Worm (Caenorhabditis elegans) whole organism, early embryonic: ENCODE data around the gene C27B7.2.

ENCODE experiments used
- B0310.2 ChIP-seq: sonication (generic microtip); optimal IDR thresholded peaks from 2 replicates; lab custom pipeline; 2016; ENCODE audit warnings: mild to moderate bottlenecking, missing genetic modification characterization, missing compliant biosample characterization
- F13C5.2 ChIP-seq: sonication (generic microtip); optimal IDR thresholded peaks from 2 replicates; lab custom pipeline; 2017; ENCODE audit warnings: mild to moderate bottlenecking, missing genetic modification characterization, inconsistent platforms, missing compliant biosample characterization
- aly-1 ChIP-seq: sonication (generic microtip); optimal IDR thresholded peaks from 2 replicates; lab custom pipeline; 2016; ENCODE audit warnings: missing genetic modification characterization, missing compliant biosample characterization
- ama-1 ChIP-seq: fragments of 150-350 bp; optimal IDR thresholded peaks from 2 replicates; lab custom pipeline; 2014
- ceh-13 ChIP-seq: fragments of 200-800 bp; sonication (Bioruptor generic); optimal IDR thresholded peaks from 2 replicates; lab custom pipeline; 2018; ENCODE audit warnings: mild to moderate bottlenecking, missing genetic modification characterization, missing compliant biosample characterization
- ceh-36 ChIP-seq: sonication (generic microtip); optimal IDR thresholded peaks from 2 replicates; lab custom pipeline; 2016; ENCODE audit warnings: missing genetic modification characterization, inconsistent platforms, missing compliant biosample characterization
- ets-7 ChIP-seq: sonication (generic microtip); optimal IDR thresholded peaks from 2 replicates; lab custom pipeline; 2016; ENCODE audit warnings: missing genotype, missing genetic modification characterization, missing compliant biosample characterization
- flt-1 ChIP-seq: fragments of 200-800 bp; sonication (Bioruptor generic); IDR thresholded peaks from 2 replicates; pipeline ENCODE4 v1.3.6; 2022; ENCODE audit warnings: missing genetic modification characterization, missing compliant biosample characterization
- hmbx-1 ChIP-seq: sonication (generic microtip); optimal IDR thresholded peaks from 2 replicates; lab custom pipeline; 2016; ENCODE audit warnings: mild to moderate bottlenecking, missing genetic modification characterization, missing compliant biosample characterization
- hmg-4 ChIP-seq: fragments of 200-800 bp; sonication (Bioruptor generic); optimal IDR thresholded peaks from 2 replicates; lab custom pipeline; 2018; ENCODE audit warnings: mild to moderate bottlenecking, missing genetic modification characterization, missing compliant biosample characterization
- hnd-1 ChIP-seq: sonication (generic microtip); optimal IDR thresholded peaks from 2 replicates; lab custom pipeline; 2016; ENCODE audit warnings: missing genetic modification characterization, missing compliant biosample characterization
- pes-1 ChIP-seq: fragments of 200-800 bp; sonication (Bioruptor generic); IDR thresholded peaks from 2 replicates; pipeline ENCODE4 v1.3.6; 2022; ENCODE audit warnings: missing genetic modification reagents, missing genetic modification characterization, missing compliant biosample characterization
- scrt-1 ChIP-seq: fragments of 200-800 bp; sonication (Bioruptor generic); IDR thresholded peaks from 2 replicates; pipeline ENCODE4 v1.3.6; 2022; ENCODE audit warnings: missing genetic modification characterization, missing compliant biosample characterization
- sea-1 ChIP-seq: fragments of 200-800 bp; sonication (Bioruptor generic); conservative IDR thresholded peaks from 2 replicates; pipeline ENCODE4 v1.3.6; 2022; ENCODE audit warnings: missing genetic modification characterization, missing compliant biosample characterization
- tbx-11 ChIP-seq: fragments of 200-800 bp; sonication (Bioruptor generic); IDR thresholded peaks from 2 replicates; pipeline ENCODE4 v1.3.6; 2022; ENCODE audit warnings: missing genetic modification characterization, missing compliant biosample characterization
- tbx-37 ChIP-seq: fragments of 200-800 bp; sonication (Bioruptor generic); conservative IDR thresholded peaks from 2 replicates; pipeline ENCODE4 v1.3.6; 2022; ENCODE audit warnings: missing genetic modification reagents, missing genetic modification characterization, missing compliant biosample characterization
- tra-4 ChIP-seq: sonication (generic microtip); optimal IDR thresholded peaks from 2 replicates; lab custom pipeline; 2017; ENCODE audit warnings: missing genetic modification characterization, missing compliant biosample characterization

Gene C27B7.2

DNA sequence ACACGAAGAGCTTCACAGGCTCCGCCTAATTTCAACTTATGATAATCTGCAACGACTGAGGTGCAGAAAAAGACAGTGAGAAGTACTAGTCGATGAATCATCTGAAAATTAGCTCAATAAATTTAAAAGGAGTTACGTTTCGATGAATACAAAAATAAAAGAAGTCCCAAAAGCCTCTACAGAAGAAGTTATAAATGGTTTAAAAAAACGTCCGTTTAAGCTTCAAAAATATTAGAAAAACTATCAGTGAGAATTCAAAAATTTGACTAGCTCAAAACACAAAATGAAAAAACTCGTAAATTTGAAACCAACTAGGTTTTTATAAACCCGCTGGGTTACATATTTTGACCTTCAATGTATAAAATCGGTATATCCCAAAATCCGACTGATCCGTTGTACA lies 36.7 kb upstream of the C27B7.2 start, which contains the start of gene T11B7.5:
Gene T11B7.5 (minus strand): TSS at position 101 of the 400 bp plus-strand sequence.
- TF ChIP-seq ets-7 (no peak), flt-1 (GFP tag; lab: Robert Waterston, UW) (no peak), hnd-1 (no peak), ceh-36 (tag; lab: Kevin White, UChicago) (no peak), aly-1 (no peak), tra-4 (no peak), hmg-4 (GFP tag; lab: Kevin White, UChicago) (no peak), tbx-11 (GFP tag; lab: Robert Waterston, UW) (no peak), pes-1 (GFP tag; lab: Robert Waterston, UW) (no peak), sea-1 (GFP tag; lab: Robert Waterston, UW) (no peak), B0310.2 (tag; lab: Kevin White, UChicago) (no peak), ceh-13 (GFP tag; lab: Kevin White, UChicago) (no peak), F13C5.2 (tag; lab: Kevin White, UChicago) (no peak), scrt-1 (GFP tag; lab: Robert Waterston, UW) (no peak), ama-1 (lab: Kevin White, UChicago) (no peak), tbx-37 (GFP tag; lab: Robert Waterston, UW) (no peak)

DNA sequence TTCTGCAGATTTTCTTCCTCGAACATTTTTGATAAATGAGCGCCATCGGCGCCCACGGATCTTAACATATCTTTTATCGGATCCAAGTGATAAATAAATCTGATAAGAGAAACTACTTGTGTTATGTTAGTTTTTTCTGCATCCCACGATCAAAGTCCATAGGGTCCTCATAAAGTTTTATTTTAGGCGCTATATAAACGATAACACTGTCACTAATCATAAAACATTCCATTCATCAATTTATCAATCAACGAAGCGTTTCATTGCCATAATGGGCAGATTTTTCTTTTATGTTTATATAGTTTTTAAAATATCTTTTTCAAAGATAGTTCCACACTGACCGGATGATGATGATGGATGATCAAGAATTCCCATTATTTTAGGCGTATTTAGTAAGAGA lies 28.0 kb upstream of the C27B7.2 start:
- TF ChIP-seq hmg-4 (GFP tag; lab: Kevin White, UChicago), result no peak
- no peak for TF ChIP-seq tbx-37 (GFP tag; lab: Robert Waterston, UW)
- TF ChIP-seq tra-4, result no peak
- no peak for TF ChIP-seq scrt-1 (GFP tag; lab: Robert Waterston, UW)
- no peak for TF ChIP-seq hnd-1
- no peak for TF ChIP-seq aly-1
- no peak for TF ChIP-seq pes-1 (GFP tag; lab: Robert Waterston, UW)
- TF ChIP-seq hmbx-1 (tag; lab: Kevin White, UChicago), result no peak
- no peak for TF ChIP-seq ceh-13 (GFP tag; lab: Kevin White, UChicago)
- no peak for TF ChIP-seq ceh-36 (tag; lab: Kevin White, UChicago)
- TF ChIP-seq B0310.2 (tag; lab: Kevin White, UChicago), result no peak
- no peak for TF ChIP-seq ama-1 (lab: Kevin White, UChicago)
- no peak for TF ChIP-seq F13C5.2 (tag; lab: Kevin White, UChicago)
- TF ChIP-seq sea-1 (GFP tag; lab: Robert Waterston, UW), result no peak
- TF ChIP-seq ets-7, result no peak
- no peak for TF ChIP-seq flt-1 (GFP tag; lab: Robert Waterston, UW)
- TF ChIP-seq tbx-11 (GFP tag; lab: Robert Waterston, UW), result no peak

DNA sequence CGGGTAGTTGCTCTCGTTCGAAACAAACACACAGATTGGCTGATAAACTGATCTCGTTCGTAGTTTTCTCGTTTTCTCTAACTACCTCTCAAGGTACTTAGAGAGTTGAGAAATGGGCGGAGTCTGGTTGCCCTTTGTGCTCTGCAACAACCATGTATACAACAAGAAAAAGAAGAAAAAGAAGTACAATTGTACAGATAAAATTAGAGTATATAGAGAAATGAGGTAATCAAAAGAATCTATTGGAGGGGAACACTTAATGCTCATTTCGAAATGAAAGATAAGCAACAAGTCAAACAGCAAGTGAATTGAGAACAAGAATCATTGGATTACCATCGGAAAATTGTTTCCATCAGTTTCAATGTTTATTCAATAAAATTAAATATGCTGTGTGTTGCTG lies 27.3 kb upstream of the C27B7.2 start, which contains the start of gene C09G9.1:
Gene C09G9.1 (minus strand): TSS at position 143 of the 400 bp plus-strand sequence.
- TF ChIP-seq sea-1 (GFP tag; lab: Robert Waterston, UW) (no peak), ceh-13 (GFP tag; lab: Kevin White, UChicago) (no peak), pes-1 (GFP tag; lab: Robert Waterston, UW) (no peak), scrt-1 (GFP tag; lab: Robert Waterston, UW) (no peak), tra-4 (no peak), tbx-37 (GFP tag; lab: Robert Waterston, UW) (no peak), F13C5.2 (tag; lab: Kevin White, UChicago) (no peak), tbx-11 (GFP tag; lab: Robert Waterston, UW) (no peak), hmg-4 (GFP tag; lab: Kevin White, UChicago) (no peak)

DNA sequence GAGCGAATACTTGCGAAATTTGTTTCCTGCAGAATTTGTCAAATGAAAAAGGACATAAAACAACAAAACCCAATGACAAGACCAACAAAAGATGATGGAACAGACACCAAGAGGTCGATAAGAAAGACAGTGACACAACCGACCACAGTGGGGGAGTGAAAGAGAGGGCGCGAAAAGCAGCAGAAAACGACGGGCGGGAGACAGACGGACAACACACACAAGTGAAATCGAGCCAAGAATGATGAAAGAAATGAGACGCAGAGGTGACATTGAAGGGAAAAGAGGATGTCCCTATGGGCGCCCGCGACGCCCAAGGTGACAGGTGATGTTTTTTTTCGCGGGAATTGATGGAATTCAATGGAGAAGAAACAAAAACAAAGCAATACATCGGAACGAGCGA lies 26.6 kb upstream of the C27B7.2 start:
- TF ChIP-seq ceh-36 (tag; lab: Kevin White, UChicago) (no peak), hmg-4 (GFP tag; lab: Kevin White, UChicago) (peak; percentile 30)

DNA sequence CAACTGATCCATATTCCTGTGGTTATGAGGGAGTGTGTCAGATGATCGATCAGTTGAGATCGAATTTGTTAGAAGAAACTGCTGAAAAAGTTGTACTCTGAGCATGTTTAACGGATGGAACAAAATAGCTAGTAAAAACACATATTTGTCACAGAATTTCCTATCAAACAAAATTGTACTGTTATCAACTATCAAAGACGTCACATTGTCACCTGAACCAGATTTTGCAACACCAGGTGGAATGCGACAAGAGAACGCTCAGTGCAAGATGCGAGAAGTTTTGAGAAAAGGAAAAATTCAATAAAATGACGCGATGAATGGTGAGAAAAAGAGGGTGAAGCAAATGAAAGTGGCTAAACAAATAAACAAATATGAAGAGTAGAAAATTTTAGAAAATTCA lies 25.1 kb upstream of the C27B7.2 start:
- TF ChIP-seq B0310.2 (tag; lab: Kevin White, UChicago) (no peak), ets-7 (no peak), scrt-1 (GFP tag; lab: Robert Waterston, UW) (no peak), hmg-4 (GFP tag; lab: Kevin White, UChicago) (no peak), ceh-36 (tag; lab: Kevin White, UChicago) (no peak), tbx-37 (GFP tag; lab: Robert Waterston, UW) (no peak), hmbx-1 (tag; lab: Kevin White, UChicago) (no peak), ceh-13 (GFP tag; lab: Kevin White, UChicago) (no peak), flt-1 (GFP tag; lab: Robert Waterston, UW) (no peak), aly-1 (no peak), tbx-11 (GFP tag; lab: Robert Waterston, UW) (no peak), sea-1 (GFP tag; lab: Robert Waterston, UW) (no peak), F13C5.2 (tag; lab: Kevin White, UChicago) (no peak), tra-4 (no peak), hnd-1 (no peak), pes-1 (GFP tag; lab: Robert Waterston, UW) (no peak), ama-1 (lab: Kevin White, UChicago) (no peak)

DNA sequence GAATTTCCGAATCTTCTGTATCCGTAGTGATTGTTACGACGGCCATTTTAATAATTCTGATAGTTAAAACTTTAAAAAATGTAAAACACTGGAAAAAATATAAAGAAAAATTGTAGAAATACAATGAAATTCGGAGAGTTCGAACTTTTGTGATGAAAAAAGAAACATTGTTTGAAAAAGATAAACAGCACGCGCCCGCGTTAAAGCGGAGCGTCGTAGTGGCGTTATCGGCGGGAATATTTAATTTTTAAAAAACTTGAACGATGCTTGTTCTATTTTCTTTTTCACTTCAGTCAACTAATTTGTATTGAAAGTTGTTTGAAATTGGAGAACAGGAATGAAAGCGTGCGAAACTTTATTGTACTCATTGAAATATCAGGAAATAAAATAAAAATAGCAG lies 23.0 kb upstream of the C27B7.2 start, which contains the start of gene npp-23:
Gene npp-23 (minus strand): TSS at position 56 of the 400 bp plus-strand sequence.
- no peak for TF ChIP-seq tra-4
- TF ChIP-seq F13C5.2 (tag; lab: Kevin White, UChicago), result no peak
- no peak for TF ChIP-seq ceh-36 (tag; lab: Kevin White, UChicago)
- no peak for TF ChIP-seq pes-1 (GFP tag; lab: Robert Waterston, UW)
- no peak for TF ChIP-seq aly-1
- TF ChIP-seq tbx-11 (GFP tag; lab: Robert Waterston, UW), result no peak
- TF ChIP-seq hmbx-1 (tag; lab: Kevin White, UChicago), result no peak
- TF ChIP-seq hmg-4 (GFP tag; lab: Kevin White, UChicago), result no peak

DNA sequence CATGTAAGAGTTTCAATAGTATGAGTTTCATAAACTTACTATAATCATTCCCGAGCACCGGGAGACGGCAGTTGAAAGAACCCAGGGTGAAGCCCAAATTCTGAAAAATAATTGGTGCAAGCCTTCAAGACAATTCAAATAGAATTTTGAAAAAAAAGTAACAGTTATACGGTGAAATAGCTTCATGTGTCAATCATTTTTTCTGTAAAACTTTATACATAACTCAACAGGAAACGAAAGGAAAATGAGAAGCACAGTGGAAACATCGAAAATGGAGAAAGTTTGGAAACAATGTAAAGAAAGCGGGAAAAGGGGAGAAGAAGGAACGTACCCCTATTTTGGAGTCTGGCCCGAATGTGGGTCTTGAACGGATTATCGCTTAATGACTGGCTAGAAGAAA lies 19.7 kb upstream of the C27B7.2 start, which contains the start of gene C09G9.3:
Gene C09G9.3 (minus strand): TSS at position 101 of the 400 bp plus-strand sequence.
- TF ChIP-seq aly-1, result no peak
- no peak for TF ChIP-seq ceh-13 (GFP tag; lab: Kevin White, UChicago)
- TF ChIP-seq ama-1 (lab: Kevin White, UChicago), result no peak
- TF ChIP-seq ceh-36 (tag; lab: Kevin White, UChicago), result no peak
- TF ChIP-seq scrt-1 (GFP tag; lab: Robert Waterston, UW), result no peak
- TF ChIP-seq tbx-37 (GFP tag; lab: Robert Waterston, UW), result no peak
- TF ChIP-seq F13C5.2 (tag; lab: Kevin White, UChicago), result no peak
- TF ChIP-seq pes-1 (GFP tag; lab: Robert Waterston, UW), result no peak
